Fruit fly (Drosophila melanogaster) whole organism, adult: ENCODE data around the gene CG31343.
"Not testable (repeated sequence)": the region's sequence is repeated elsewhere in the genome, so short reads cannot be mapped to it uniquely, and the experiment has no call there.

Experiments
- CG12768 ChIP-seq: fragments of 200-800 bp; sonication (Bioruptor generic); optimal IDR thresholded peaks from 2 replicates; lab custom pipeline; 2017; ENCODE audit warnings: missing biosample characterization, missing genetic modification characterization, mild to moderate bottlenecking, moderate library complexity, missing genetic modification reagents
- CG14711 ChIP-seq: fragments of 200-800 bp; sonication (Bioruptor generic); optimal IDR thresholded peaks from 2 replicates; lab custom pipeline; 2018; ENCODE audit warnings: missing biosample characterization, mild to moderate bottlenecking, missing genetic modification characterization, moderate library complexity
- CG33017 ChIP-seq: fragments of 200-800 bp; sonication (Bioruptor generic); optimal IDR thresholded peaks from 2 replicates; lab custom pipeline; 2018; ENCODE audit warnings: missing biosample characterization, mild to moderate bottlenecking, missing genetic modification characterization, moderate library complexity
- Clk ChIP-seq: fragments of 200-800 bp; sonication (Bioruptor generic); optimal IDR thresholded peaks from 2 replicates; lab custom pipeline; 2017; ENCODE audit warnings: missing biosample characterization, missing genetic modification characterization
- Crg-1 ChIP-seq: fragments of 200-800 bp; sonication (Bioruptor generic); optimal IDR thresholded peaks from 2 replicates; lab custom pipeline; 2016; ENCODE audit warnings: missing biosample characterization, missing genetic modification characterization
- Hr96 ChIP-seq: fragments of 200-800 bp; sonication (Bioruptor generic); optimal IDR thresholded peaks from 2 replicates; lab custom pipeline; 2016; ENCODE audit warnings: missing biosample characterization, missing genetic modification characterization
- Mnt ChIP-seq: fragments of 200-800 bp; sonication (Bioruptor generic); optimal IDR thresholded peaks from 2 replicates; lab custom pipeline; 2016; ENCODE audit warnings: missing biosample characterization, mild to moderate bottlenecking, missing genetic modification characterization
- bab1 ChIP-seq: fragments of 200-800 bp; sonication (Bioruptor generic); optimal IDR thresholded peaks from 3 replicates; lab custom pipeline; 2019; ENCODE audit warnings: missing biosample characterization, mild to moderate bottlenecking, missing genetic modification characterization, moderate library complexity
- cnc ChIP-seq, 2 experiments: fragments of >200 bp; optimal IDR thresholded peaks; 2 replicates each; lab custom pipeline; 2017
- kay ChIP-seq: fragments of 200-800 bp; sonication (Bioruptor generic); peaks from one replicate; lab custom pipeline; 2016; ENCODE audit warnings: missing biosample characterization, missing genetic modification characterization, borderline replicate concordance
- ovo ChIP-seq: fragments of 200-800 bp; sonication (Bioruptor generic); optimal IDR thresholded peaks from 2 replicates; lab custom pipeline; 2016; ENCODE audit warnings: missing biosample characterization, missing genetic modification characterization
- pad ChIP-seq: fragments of 200-800 bp; sonication (Bioruptor generic); optimal IDR thresholded peaks from 3 replicates; lab custom pipeline; 2017; ENCODE audit warnings: missing biosample characterization, missing genetic modification characterization, mild to moderate bottlenecking, moderate library complexity, missing genetic modification reagents
- toe ChIP-seq: fragments of 200-800 bp; sonication (Bioruptor generic); optimal IDR thresholded peaks from 2 replicates; lab custom pipeline; 2016; ENCODE audit warnings: missing biosample characterization, missing genetic modification characterization

DNA sequence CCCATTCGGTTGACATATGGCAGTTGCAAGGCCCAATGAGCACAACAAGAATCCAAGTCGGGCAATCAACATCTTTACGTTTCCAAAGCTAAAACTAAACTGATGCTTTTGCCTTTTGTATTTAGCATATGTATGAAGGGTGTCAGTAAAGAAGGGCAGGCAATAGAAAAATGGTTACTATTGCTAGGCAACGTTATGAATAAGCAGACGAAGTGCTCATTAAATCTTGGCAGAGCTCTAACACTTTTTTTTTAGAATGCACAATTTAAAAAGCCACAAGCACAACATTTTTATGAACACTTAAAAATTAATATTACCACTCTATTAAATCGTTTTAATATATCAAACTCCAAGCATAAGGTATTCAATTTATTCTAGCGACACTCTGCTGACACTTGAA lies 8.9 kb upstream of the CG31343 start, which contains the start of gene Sfp93F:
- not testable (repeated sequence) for TF ChIP-seq CG33017 (tag; lab: Kevin White, UChicago); kay (GFP tag; lab: Kevin White, UChicago); CG12768 (GFP tag; lab: Kevin White, UChicago); Clk (GFP tag; lab: Kevin White, UChicago); bab1 (GFP tag; lab: Kevin White, UChicago); Mnt (GFP tag; lab: Kevin White, UChicago); cnc (optimal IDR thresholded peaks at IDR 0.05; lab: Kevin White, UChicago); ovo (GFP tag; lab: Kevin White, UChicago); Crg-1 (GFP tag; lab: Kevin White, UChicago); pad (GFP tag; lab: Kevin White, UChicago); Hr96 (GFP tag; lab: Kevin White, UChicago); CG14711 (tag; lab: Kevin White, UChicago); toe (GFP tag; lab: Kevin White, UChicago)
